Worm (Caenorhabditis elegans): Measurements from ENCODE around the gene fbxb-7.

The fbxb-7 gene

DNA sequence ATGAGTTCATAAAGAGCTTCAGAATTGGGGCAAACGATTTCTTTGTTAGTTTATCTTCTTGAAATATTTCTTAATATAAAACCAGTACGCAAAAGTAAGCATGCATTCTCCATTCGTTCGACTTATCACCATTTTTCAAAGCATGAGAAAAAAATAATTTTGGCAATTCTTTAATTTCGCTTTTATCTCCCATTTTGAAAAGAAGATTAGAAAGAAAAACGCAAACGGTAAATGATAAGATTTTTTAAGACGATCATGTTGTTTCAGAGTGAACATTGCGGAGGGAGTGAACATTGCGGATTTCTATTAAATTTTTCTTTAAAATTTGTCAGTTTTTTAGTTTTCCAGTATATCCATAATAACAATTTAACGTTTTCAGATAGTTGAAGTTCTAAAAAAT is 37.9 kb upstream of the fbxb-7 start:
- TF ChIP-seq sem-4 (tag; optimal IDR thresholded peaks at IDR 0.05), result no peak
- no peak for TF ChIP-seq unc-62 (GFP tag; optimal IDR thresholded peaks at IDR 0.05)
- TF ChIP-seq egl-27 (tag; optimal IDR thresholded peaks at IDR 0.05), result no peak
- no peak for TF ChIP-seq gmeb-1 (tag; optimal IDR thresholded peaks at IDR 0.05)
- TF ChIP-seq ceh-16 (tag; optimal IDR thresholded peaks at IDR 0.05), result no peak
- TF ChIP-seq elt-1 (tag; optimal IDR thresholded peaks at IDR 0.05), result no peak
- no peak for TF ChIP-seq mab-5 (tag; optimal IDR thresholded peaks at IDR 0.05)
- TF ChIP-seq unc-39 (tag; optimal IDR thresholded peaks at IDR 0.05), result no peak
- no peak for TF ChIP-seq nhr-6 (tag; optimal IDR thresholded peaks at IDR 0.05)
- no peak for TF ChIP-seq nhr-25 (tag; optimal IDR thresholded peaks at IDR 0.05)
- TF ChIP-seq lin-11 (tag; optimal IDR thresholded peaks at IDR 0.05), result no peak
- no peak for TF ChIP-seq aly-2 (tag; optimal IDR thresholded peaks at IDR 0.05)
- no peak for TF ChIP-seq F13H6.1 (tag; optimal IDR thresholded peaks at IDR 0.05)
- no peak for TF ChIP-seq fos-1 (tag; optimal IDR thresholded peaks at IDR 0.05)
- TF ChIP-seq blmp-1 (tag; optimal IDR thresholded peaks at IDR 0.05; ENCODE audit: insufficient read depth), result no peak

DNA sequence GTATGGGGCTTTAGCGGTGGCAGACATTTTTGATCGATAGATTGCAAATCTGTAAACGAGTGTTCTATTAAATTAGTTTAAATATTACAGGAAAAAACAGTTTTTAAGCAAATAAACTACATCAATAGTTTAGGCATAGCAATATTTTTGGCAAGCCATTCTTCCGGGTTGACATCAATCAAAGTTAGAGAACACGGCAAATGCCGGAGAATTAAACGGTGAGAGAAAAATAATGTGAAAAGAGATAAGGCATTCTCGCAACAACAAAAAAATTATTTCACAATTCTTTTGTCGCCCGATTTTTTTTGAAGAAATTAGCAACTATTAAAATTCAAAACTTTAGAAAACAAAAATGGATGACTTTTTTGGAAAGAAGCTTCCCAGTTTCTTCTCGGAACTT is 32.3 kb upstream of the fbxb-7 start, which contains the start of the genes fbxa-188 and fbxa-189:
fbxa-188 (minus strand) TSS at position 51 of the 400 bp plus-strand sequence.
fbxa-189 (plus strand) TSS at position 339 of the 400 bp plus-strand sequence.
- no peak for TF ChIP-seq nhr-10 (tag; optimal IDR thresholded peaks at IDR 0.05)
- TF ChIP-seq elt-3 (tag; optimal IDR thresholded peaks at IDR 0.05), result no peak
- TF ChIP-seq elt-1 (tag; optimal IDR thresholded peaks at IDR 0.05), result no peak
- no peak for TF ChIP-seq nhr-11 (tag; optimal IDR thresholded peaks at IDR 0.05)
- TF ChIP-seq fos-1 (tag; optimal IDR thresholded peaks at IDR 0.05), result peak; percentile 19
- no peak for TF ChIP-seq gmeb-1 (tag; optimal IDR thresholded peaks at IDR 0.05)
- TF ChIP-seq lsy-2 (tag; optimal IDR thresholded peaks at IDR 0.05), result no peak
- TF ChIP-seq sem-4 (tag; optimal IDR thresholded peaks at IDR 0.05), result no peak

DNA sequence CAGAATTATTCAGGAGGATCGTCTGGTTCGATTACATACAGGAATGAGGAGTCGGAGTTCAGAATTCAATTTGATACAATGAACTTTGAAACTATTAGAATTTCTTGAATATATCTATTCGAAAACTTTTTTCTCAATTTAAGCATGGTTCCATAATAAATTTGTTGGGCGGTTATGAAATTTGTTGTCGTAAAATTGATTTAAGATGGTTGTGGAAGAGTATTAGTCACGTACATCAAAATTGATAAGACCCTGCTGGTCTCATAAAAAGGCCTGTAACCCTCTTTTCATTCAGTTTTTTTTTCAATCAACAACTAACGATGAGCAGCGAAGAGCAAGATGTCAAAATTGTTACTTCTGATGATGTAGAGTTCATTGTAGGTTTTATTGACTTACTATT is 29.6 kb upstream of the fbxb-7 start, which contains the start of gene skr-5:
skr-5 (plus strand) TSS at position 301 of the 400 bp plus-strand sequence.
- TF ChIP-seq sem-4 (tag; optimal IDR thresholded peaks at IDR 0.05) (no peak), nhr-10 (tag; optimal IDR thresholded peaks at IDR 0.05) (no peak), R02D3.7 (tag; optimal IDR thresholded peaks at IDR 0.05) (no peak), fos-1 (tag; optimal IDR thresholded peaks at IDR 0.05) (no peak), elt-1 (tag; optimal IDR thresholded peaks at IDR 0.05) (no peak), peb-1 (tag; optimal IDR thresholded peaks at IDR 0.05) (no peak), unc-39 (tag; optimal IDR thresholded peaks at IDR 0.05) (no peak), zag-1 (tag; optimal IDR thresholded peaks at IDR 0.05) (no peak), gmeb-1 (tag; optimal IDR thresholded peaks at IDR 0.05) (no peak), nhr-129 (tag; optimal IDR thresholded peaks at IDR 0.05) (no peak), ceh-16 (tag; optimal IDR thresholded peaks at IDR 0.05) (no peak), nhr-21 (tag; optimal IDR thresholded peaks at IDR 0.05) (no peak), mdl-1 (tag; optimal IDR thresholded peaks at IDR 0.05) (no peak), lin-13 (GFP tag; optimal IDR thresholded peaks at IDR 0.05) (no peak), egl-27 (tag; optimal IDR thresholded peaks at IDR 0.05) (no peak), ztf-11 (tag; optimal IDR thresholded peaks at IDR 0.05) (no peak), nhr-77 (tag; optimal IDR thresholded peaks at IDR 0.05) (no peak)

DNA sequence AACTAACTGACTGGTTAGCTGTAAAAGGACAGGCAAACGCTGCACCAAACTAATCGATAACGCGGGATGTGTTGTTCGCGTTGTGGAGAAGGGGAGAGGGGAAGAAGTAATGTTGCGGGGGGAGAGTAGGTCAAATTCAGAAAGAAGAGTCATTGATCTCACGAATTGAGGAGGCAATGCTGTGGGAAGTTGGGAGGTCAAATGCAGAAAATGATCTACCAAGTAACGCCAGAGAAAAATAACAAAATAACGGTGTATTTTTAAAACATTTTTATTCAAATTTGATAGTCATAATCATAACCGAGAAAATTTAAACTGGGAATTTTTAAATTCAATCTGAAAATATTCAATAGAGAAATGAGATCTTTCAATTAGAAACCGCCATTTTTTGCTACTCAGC is 27.1 kb upstream of the fbxb-7 start, which contains the start of gene lsy-27:
lsy-27 (minus strand) TSS at position 101 of the 400 bp plus-strand sequence.
- TF ChIP-seq Y55F3AM.14 (GFP tag; optimal IDR thresholded peaks at IDR 0.05) (no peak), alr-1 (tag; optimal IDR thresholded peaks at IDR 0.05) (no peak), peb-1 (tag; optimal IDR thresholded peaks at IDR 0.05) (no peak), mbf-1 (tag; optimal IDR thresholded peaks at IDR 0.05) (no peak), nhr-129 (tag; optimal IDR thresholded peaks at IDR 0.05) (no peak), sma-9 (GFP tag; optimal IDR thresholded peaks at IDR 0.05) (no peak), sma-9 (tag; optimal IDR thresholded peaks at IDR 0.05) (no peak), blmp-1 (tag; optimal IDR thresholded peaks at IDR 0.05; ENCODE audit: insufficient read depth) (no peak), gmeb-1 (tag; optimal IDR thresholded peaks at IDR 0.05) (no peak), F13H6.1 (tag; optimal IDR thresholded peaks at IDR 0.05) (no peak), unc-39 (tag; optimal IDR thresholded peaks at IDR 0.05) (no peak), skn-1 (tag; optimal IDR thresholded peaks at IDR 0.05) (no peak)

DNA sequence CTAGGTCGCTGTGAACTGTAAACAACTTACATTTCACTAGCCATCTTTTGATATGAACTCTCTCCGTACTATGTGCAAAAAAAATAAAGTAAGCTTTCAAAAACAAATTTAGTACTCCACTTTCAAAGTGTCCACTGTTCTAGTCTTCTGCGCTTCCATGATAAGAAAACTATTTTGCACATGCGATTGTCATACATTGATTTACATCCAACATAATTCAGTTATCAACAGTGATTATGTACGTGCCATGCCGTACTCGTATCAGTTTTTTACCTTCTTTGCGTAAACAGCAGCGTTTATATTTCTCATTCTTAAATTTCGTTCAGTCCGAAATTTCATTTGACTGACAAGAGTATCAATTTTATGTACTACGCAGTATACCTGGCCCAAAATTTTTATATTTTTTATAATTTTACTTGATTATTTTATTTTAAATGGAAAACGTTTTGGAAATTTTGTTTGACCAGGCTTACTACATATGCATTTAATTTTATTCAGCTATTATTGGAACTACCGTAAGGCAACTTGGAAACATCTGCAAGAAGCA is 24.3 kb upstream of the fbxb-7 start, which contains the start of the genes fbxa-134 and F47H4.2:
fbxa-134 (minus strand) TSS at position 44 of the 547 bp plus-strand sequence.
F47H4.2 (plus strand) TSS at position 497 of the 547 bp plus-strand sequence.
- TF ChIP-seq lin-39 (tag; optimal IDR thresholded peaks at IDR 0.05) (no peak), crh-2 (tag; optimal IDR thresholded peaks at IDR 0.05) (peak; percentile 43), gmeb-1 (tag; optimal IDR thresholded peaks at IDR 0.05) (peak; percentile 3), nhr-77 (tag; optimal IDR thresholded peaks at IDR 0.05) (no peak), dmd-4 (tag; optimal IDR thresholded peaks at IDR 0.05) (no peak), ZK546.5 (tag; optimal IDR thresholded peaks at IDR 0.05) (no peak), sma-9 (GFP tag; optimal IDR thresholded peaks at IDR 0.05) (peak; percentile 18), sma-9 (tag; optimal IDR thresholded peaks at IDR 0.05) (no peak), lin-11 (tag; optimal IDR thresholded peaks at IDR 0.05) (no peak), fos-1 (tag; optimal IDR thresholded peaks at IDR 0.05) (peak; percentile 79), nhr-129 (tag; optimal IDR thresholded peaks at IDR 0.05) (no peak), skn-1 (tag; optimal IDR thresholded peaks at IDR 0.05) (peak; percentile 76), unc-39 (tag; optimal IDR thresholded peaks at IDR 0.05) (no peak), aly-2 (tag; optimal IDR thresholded peaks at IDR 0.05) (no peak)
